Worm (Caenorhabditis elegans) whole organism, L1 larva: ENCODE measurements around the gene F55A11.8.
A peak's percentile ranks its signal among the peaks of the same experiment; 100 is the strongest.

Experiments
- C04F5.9 ChIP-seq: sonication (generic microtip); optimal IDR thresholded peaks from 2 replicates; lab custom pipeline; 2016; ENCODE audit warnings: missing genetic modification characterization, missing compliant biosample characterization
- C16A3.4 ChIP-seq: fragments of 150-350 bp; optimal IDR thresholded peaks from 2 replicates; lab custom pipeline; 2014; ENCODE audit warnings: missing biosample characterization, missing genetic modification characterization
- C34B4.2 ChIP-seq: sonication (generic microtip); optimal IDR thresholded peaks from 2 replicates; lab custom pipeline; 2017; ENCODE audit warnings: mild to moderate bottlenecking, missing genetic modification characterization, missing compliant biosample characterization
- F16B12.6 ChIP-seq: fragments of 150-350 bp; optimal IDR thresholded peaks from 2 replicates; lab custom pipeline; 2014; ENCODE audit warnings: missing biosample characterization, missing genetic modification characterization
- aha-1 ChIP-seq: fragments of 150-350 bp; optimal IDR thresholded peaks from 2 replicates; lab custom pipeline; 2014; ENCODE audit warnings: missing biosample characterization, missing genetic modification characterization
- aly-2 ChIP-seq: fragments of 150-350 bp; optimal IDR thresholded peaks from 2 replicates; lab custom pipeline; 2014; ENCODE audit warnings: missing biosample characterization, missing genetic modification characterization
- ama-1 ChIP-seq: fragments of 150-350 bp; optimal IDR thresholded peaks from 2 replicates; lab custom pipeline; 2014
- ceh-63 ChIP-seq: fragments of 200-800 bp; sonication (Bioruptor generic); optimal IDR thresholded peaks from 2 replicates; lab custom pipeline; 2018; ENCODE audit warnings: mild to moderate bottlenecking, missing genetic modification characterization, missing compliant biosample characterization
- ceh-82 ChIP-seq, 3 experiments: fragments of 150-350 bp in 1 of 3; sonication (generic microtip) in 2 of 3; optimal IDR thresholded peaks; 2 replicates each; lab custom pipeline; 2014 to 2017; ENCODE audit warnings: missing biosample characterization in 3 of 3, missing genetic modification characterization in 3 of 3
- ceh-88 ChIP-seq: fragments of 200-800 bp; sonication (Bioruptor generic); IDR thresholded peaks from 2 replicates; pipeline ENCODE4 v1.3.6; 2022; ENCODE audit warnings: missing genetic modification characterization, missing compliant biosample characterization
- ces-1 ChIP-seq: fragments of 150-350 bp; optimal IDR thresholded peaks from 2 replicates; lab custom pipeline; 2014; ENCODE audit warnings: missing biosample characterization, missing genetic modification reagents, missing genetic modification characterization
- dpl-1 ChIP-seq, 3 experiments: fragments of 150-350 bp in 2 of 3; sonication (generic microtip) in 1 of 3; optimal IDR thresholded peaks; 2 replicates each; lab custom pipeline; 2014 to 2017; ENCODE audit warnings: missing biosample characterization in 3 of 3, missing genetic modification characterization in 3 of 3, missing genetic modification reagents in 3 of 3
- efl-1 ChIP-seq, 4 experiments: fragments of 150-350 bp; optimal IDR thresholded peaks in 3 of 4; peaks in 1 of 4; 1 replicate in 1 of 4; 2 replicates in 3 of 4; lab custom pipeline; 2014; ENCODE audit warnings: missing biosample characterization in 2 of 4, missing genetic modification characterization in 2 of 4, missing genetic modification reagents in 2 of 4
- egl-27 ChIP-seq, 2 experiments: fragments of 150-350 bp in 1 of 2; sonication (generic microtip); optimal IDR thresholded peaks; 3 replicates each; lab custom pipeline; 2017 to 2018; ENCODE audit warnings: missing biosample characterization in 2 of 2, missing genetic modification characterization in 2 of 2, missing genetic modification reagents in 2 of 2
- elt-2 ChIP-seq: sonication (generic microtip); optimal IDR thresholded peaks from 2 replicates; lab custom pipeline; 2016; ENCODE audit warnings: missing genetic modification characterization, mild to moderate bottlenecking, inconsistent platforms, missing compliant biosample characterization, missing genetic modification reagents
- elt-3 ChIP-seq, 6 experiments: fragments of 150-350 bp in 1 of 6; sonication (generic microtip); optimal IDR thresholded peaks; 2 replicates each; lab custom pipeline; 2017 to 2018; ENCODE audit warnings: missing biosample characterization in 6 of 6, missing genetic modification characterization in 6 of 6, inconsistent platforms in 1 of 6
- ets-5 ChIP-seq: fragments of 200-800 bp; sonication (Bioruptor generic); IDR thresholded peaks from 2 replicates; pipeline ENCODE4 v1.3.6; 2022; ENCODE audit warnings: missing genetic modification characterization, missing compliant biosample characterization
- fos-1 ChIP-seq: fragments of 150-350 bp; optimal IDR thresholded peaks from 2 replicates; lab custom pipeline; 2014; ENCODE audit warnings: missing biosample characterization, missing genetic modification characterization
- hlh-17 ChIP-seq: fragments of 200-800 bp; sonication (Bioruptor generic); optimal IDR thresholded peaks from 2 replicates; lab custom pipeline; 2018; ENCODE audit warnings: missing genetic modification characterization, mild to moderate bottlenecking, missing compliant biosample characterization, moderate library complexity, borderline replicate concordance
- hpl-2 ChIP-seq: fragments of 150-350 bp; optimal IDR thresholded peaks from 2 replicates; lab custom pipeline; 2014; ENCODE audit warnings: missing biosample characterization, missing genetic modification reagents, missing genetic modification characterization
- isw-1 ChIP-seq: fragments of 200-800 bp; sonication (Bioruptor generic); IDR thresholded peaks from 2 replicates; pipeline ENCODE4 v1.3.6; 2022; ENCODE audit warnings: missing genetic modification characterization, missing compliant biosample characterization
- jun-1 ChIP-seq: fragments of 150-350 bp; optimal IDR thresholded peaks from 2 replicates; lab custom pipeline; 2014; ENCODE audit warnings: missing biosample characterization, missing genetic modification reagents, missing genetic modification characterization
- lin-15B ChIP-seq: fragments of 150-350 bp; sonication (generic microtip); optimal IDR thresholded peaks from 3 replicates; lab custom pipeline; 2014; ENCODE audit warnings: missing biosample characterization, missing genetic modification characterization
- lir-3 ChIP-seq: sonication (generic microtip); optimal IDR thresholded peaks from 2 replicates; lab custom pipeline; 2016; ENCODE audit warnings: mild to moderate bottlenecking, missing genetic modification characterization, moderate library complexity, missing compliant biosample characterization; ENCODE audit not compliant: poor library complexity
- lsy-2 ChIP-seq, 2 experiments: fragments of 150-350 bp; optimal IDR thresholded peaks; 2 replicates each; lab custom pipeline; 2014; ENCODE audit warnings: missing biosample characterization in 2 of 2, missing genetic modification characterization in 2 of 2
- mep-1 ChIP-seq: fragments of 150-350 bp; optimal IDR thresholded peaks from 2 replicates; lab custom pipeline; 2014; ENCODE audit warnings: missing biosample characterization, missing genetic modification characterization
- nhr-11 ChIP-seq: fragments of 150-350 bp; optimal IDR thresholded peaks from 2 replicates; lab custom pipeline; 2014; ENCODE audit warnings: missing biosample characterization, missing genetic modification characterization
- nhr-12 ChIP-seq: sonication (generic microtip); optimal IDR thresholded peaks from 2 replicates; lab custom pipeline; 2017; ENCODE audit warnings: missing biosample characterization, missing genetic modification characterization
- nhr-19 ChIP-seq: fragments of 200-800 bp; sonication (Bioruptor generic); conservative IDR thresholded peaks from 2 replicates; pipeline ENCODE4 v1.3.6; 2022; ENCODE audit warnings: missing genetic modification characterization, missing compliant biosample characterization
- nhr-237 ChIP-seq: fragments of 150-350 bp; optimal IDR thresholded peaks from 2 replicates; lab custom pipeline; 2014; ENCODE audit warnings: missing biosample characterization, missing genetic modification characterization
- nhr-28 ChIP-seq: fragments of 150-350 bp; optimal IDR thresholded peaks from 2 replicates; lab custom pipeline; 2014; ENCODE audit warnings: missing biosample characterization, missing genetic modification characterization
- nhr-71 ChIP-seq: sonication (generic microtip); optimal IDR thresholded peaks from 2 replicates; lab custom pipeline; 2016; ENCODE audit warnings: mild to moderate bottlenecking, missing genetic modification characterization, moderate library complexity, missing compliant biosample characterization
- nhr-76 ChIP-seq: sonication (generic microtip); optimal IDR thresholded peaks from 2 replicates; lab custom pipeline; 2017; ENCODE audit warnings: missing biosample characterization, missing genetic modification characterization
- nhr-77 ChIP-seq: fragments of 150-350 bp; optimal IDR thresholded peaks from 2 replicates; lab custom pipeline; 2014; ENCODE audit warnings: missing biosample characterization, missing genetic modification characterization
- nhr-84 ChIP-seq: sonication (generic microtip); optimal IDR thresholded peaks from 2 replicates; lab custom pipeline; 2017; ENCODE audit warnings: missing biosample characterization, missing genetic modification characterization
- pag-3 ChIP-seq: sonication (generic microtip); optimal IDR thresholded peaks from 2 replicates; lab custom pipeline; 2017; ENCODE audit warnings: missing genetic modification characterization, mild to moderate bottlenecking, missing compliant biosample characterization, antibody characterized with exemption, borderline replicate concordance; ENCODE audit not compliant: insufficient read depth
- pax-3 ChIP-seq: fragments of 200-800 bp; sonication (Bioruptor generic); optimal IDR thresholded peaks from 2 replicates; lab custom pipeline; 2018; ENCODE audit warnings: mild to moderate bottlenecking, missing genetic modification characterization, moderate library complexity, missing compliant biosample characterization
- pqm-1 ChIP-seq: sonication (generic microtip); optimal IDR thresholded peaks from 3 replicates; lab custom pipeline; 2017; ENCODE audit warnings: missing biosample characterization, missing genetic modification characterization
- rnt-1 ChIP-seq: sonication (generic microtip); optimal IDR thresholded peaks from 2 replicates; lab custom pipeline; 2016; ENCODE audit warnings: mild to moderate bottlenecking, missing genetic modification characterization, moderate library complexity, missing compliant biosample characterization
- snu-23 ChIP-seq: sonication (generic microtip); optimal IDR thresholded peaks from 2 replicates; lab custom pipeline; 2016; ENCODE audit warnings: missing genetic modification characterization, missing compliant biosample characterization
- sox-4 ChIP-seq: sonication (generic microtip); optimal IDR thresholded peaks from 2 replicates; lab custom pipeline; 2016; ENCODE audit warnings: missing genetic modification characterization, missing compliant biosample characterization
- sptf-1 ChIP-seq: fragments of 150-350 bp; optimal IDR thresholded peaks from 2 replicates; lab custom pipeline; 2014; ENCODE audit warnings: missing biosample characterization, missing genetic modification characterization
- sup-37 ChIP-seq: fragments of 200-800 bp; sonication (Bioruptor generic); optimal IDR thresholded peaks from 2 replicates; lab custom pipeline; 2018; ENCODE audit warnings: mild to moderate bottlenecking, missing genetic modification characterization, missing compliant biosample characterization
- tbx-2 ChIP-seq: sonication (generic microtip); optimal IDR thresholded peaks from 2 replicates; lab custom pipeline; 2016; ENCODE audit warnings: missing genetic modification characterization, missing compliant biosample characterization
- tlp-1 ChIP-seq: fragments of 150-350 bp; optimal IDR thresholded peaks from 2 replicates; lab custom pipeline; 2014; ENCODE audit warnings: missing biosample characterization, missing genetic modification characterization
- unc-130 ChIP-seq: fragments of 150-350 bp; optimal IDR thresholded peaks from 2 replicates; lab custom pipeline; 2017; ENCODE audit warnings: missing biosample characterization, missing genetic modification characterization, inconsistent platforms
- unc-30 ChIP-seq: sonication (generic microtip); optimal IDR thresholded peaks from 2 replicates; lab custom pipeline; 2017; ENCODE audit warnings: missing biosample characterization, missing genetic modification characterization
- unc-62 ChIP-seq: fragments of 150-350 bp; optimal IDR thresholded peaks from 2 replicates; lab custom pipeline; 2014; ENCODE audit warnings: missing biosample characterization, missing genetic modification reagents, missing genetic modification characterization
- unc-86 ChIP-seq: sonication (generic microtip); optimal IDR thresholded peaks from 2 replicates; lab custom pipeline; 2016; ENCODE audit warnings: missing genetic modification characterization, missing compliant biosample characterization
- unc-98 ChIP-seq: fragments of 200-800 bp; sonication (Bioruptor generic); IDR thresholded peaks from 2 replicates; pipeline ENCODE4 v1.3.6; 2022; ENCODE audit warnings: missing genetic modification characterization, missing compliant biosample characterization
- ztf-11 ChIP-seq, 2 experiments: sonication (generic microtip); optimal IDR thresholded peaks; 2 replicates each; lab custom pipeline; 2016 to 2017; ENCODE audit warnings: missing genetic modification characterization in 2 of 2, missing biosample characterization in 1 of 2, missing compliant biosample characterization in 1 of 2
- ztf-4 ChIP-seq: fragments of 150-350 bp; optimal IDR thresholded peaks from 2 replicates; lab custom pipeline; 2014; ENCODE audit warnings: missing biosample characterization, missing genetic modification characterization

Gene F55A11.8

ce11 chrV:11822461-11822939, 34.5 kb downstream of the F55A11.8 start, which contains the start of gene pyc-1 (continued):
- no peak for TF ChIP-seq sptf-1
- TF ChIP-seq fos-1 (tag; lab: Kevin White, UChicago) = no peak
- no peak for TF ChIP-seq nhr-237 (tag; lab: Kevin White, UChicago)
- no peak for TF ChIP-seq nhr-76
- peak; percentile 14 to 39 (median 24) for TF ChIP-seq dpl-1 (GFP tag; optimal IDR thresholded peaks at IDR 0.05; lab: Kevin White, UChicago)
- TF ChIP-seq elt-3 (tag; optimal IDR thresholded peaks at IDR 0.05; lab: Kevin White, UChicago) = peak in 5 of 6 experiments; percentile 42 to 82 (median 75)
- TF ChIP-seq lsy-2 (tag; optimal IDR thresholded peaks at IDR 0.05; lab: Kevin White, UChicago) = peak; percentile 22 to 37
- no peak for TF ChIP-seq C34B4.2 (tag; lab: Kevin White, UChicago)
- TF ChIP-seq tlp-1 (tag; lab: Kevin White, UChicago) = no peak
- no peak for TF ChIP-seq nhr-12 (tag; lab: Kevin White, UChicago)
- no peak for TF ChIP-seq ces-1 (GFP tag; lab: Kevin White, UChicago)
- no peak for TF ChIP-seq F16B12.6 (tag; lab: Kevin White, UChicago)
- TF ChIP-seq unc-62 (GFP tag; lab: Kevin White, UChicago) = no peak
- peak; percentile 74 for TF ChIP-seq mep-1
- TF ChIP-seq efl-1 (optimal IDR thresholded peaks at IDR 0.05; lab: Kevin White, UChicago) = peak in 1 of 2 experiments; percentile 1
- no peak for TF ChIP-seq efl-1 (GFP tag; optimal IDR thresholded peaks at IDR 0.05 in 1 of 2; lab: Kevin White, UChicago)
- TF ChIP-seq unc-30 (tag; lab: Kevin White, UChicago) = no peak
- TF ChIP-seq nhr-71 (tag; lab: Kevin White, UChicago) = peak; percentile 93
- no peak for TF ChIP-seq pqm-1 (tag; lab: Kevin White, UChicago)
- no peak for TF ChIP-seq lin-15B (tag; lab: Kevin White, UChicago)
- TF ChIP-seq ceh-82 (tag; optimal IDR thresholded peaks at IDR 0.05; lab: Kevin White, UChicago) = no peak
- TF ChIP-seq isw-1 (GFP tag; lab: Robert Waterston, UW) = no peak
- TF ChIP-seq hpl-2 = no peak
- no peak for TF ChIP-seq unc-86 (tag; lab: Kevin White, UChicago)
- no peak for TF ChIP-seq C04F5.9 (tag; lab: Kevin White, UChicago)
- TF ChIP-seq ceh-63 (GFP tag; lab: Kevin White, UChicago) = no peak
- peak; percentile 25 for TF ChIP-seq tbx-2
- no peak for TF ChIP-seq nhr-77 (tag; lab: Kevin White, UChicago)
- no peak for TF ChIP-seq aly-2 (tag; lab: Kevin White, UChicago)
- TF ChIP-seq nhr-84 (tag; lab: Kevin White, UChicago) = no peak
- no peak for TF ChIP-seq ztf-11 (tag; optimal IDR thresholded peaks at IDR 0.05; lab: Kevin White, UChicago)
- peak; percentile 52 for TF ChIP-seq lir-3 (tag; lab: Kevin White, UChicago)
- TF ChIP-seq pag-3 (tag; lab: Kevin White, UChicago) = no peak
- TF ChIP-seq sup-37 (GFP tag; lab: Kevin White, UChicago) = peak; percentile 1
- TF ChIP-seq unc-98 = no peak
- no peak for TF ChIP-seq egl-27 (tag; optimal IDR thresholded peaks at IDR 0.05; lab: Kevin White, UChicago)
- TF ChIP-seq nhr-19 (GFP tag; lab: Robert Waterston, UW) = peak; percentile 88
- peak; percentile 69 for TF ChIP-seq ama-1
- peak; percentile 18 for TF ChIP-seq C16A3.4
- peak; percentile 13 for TF ChIP-seq ztf-4
- TF ChIP-seq hlh-17 = no peak
- peak; percentile 49 for TF ChIP-seq ceh-88 (GFP tag; lab: Robert Waterston, UW)
- peak; percentile 79 for TF ChIP-seq snu-23
- TF ChIP-seq elt-2 (tag; lab: Kevin White, UChicago) = peak; percentile 37
- no peak for TF ChIP-seq sox-4
- TF ChIP-seq unc-130 = peak; percentile 55
- TF ChIP-seq rnt-1 (tag; lab: Kevin White, UChicago) = peak; percentile 50
- no peak for TF ChIP-seq nhr-11 (tag; lab: Kevin White, UChicago)
- no peak for TF ChIP-seq ets-5 (GFP tag; lab: Robert Waterston, UW)
- peak; percentile 79 for TF ChIP-seq aha-1
- no peak for TF ChIP-seq jun-1 (tag; lab: Kevin White, UChicago)
- TF ChIP-seq pax-3 (tag; lab: Kevin White, UChicago) = no peak
- no peak for TF ChIP-seq nhr-28 (tag; lab: Kevin White, UChicago)
